Worm (Caenorhabditis elegans): ENCODE results near the gene dve-1.

- TF ChIP-seq tab-1 (GFP tag; IDR thresholded peaks at IDR 0.05): no peak
- no peak for TF ChIP-seq T22C8.4 (GFP tag; IDR thresholded peaks at IDR 0.05)
- TF ChIP-seq ztf-29 (GFP tag; IDR thresholded peaks at IDR 0.05): no peak
- no peak for TF ChIP-seq klf-2 (GFP tag; conservative IDR thresholded peaks at IDR 0.05)
- no peak for TF ChIP-seq flt-1 (GFP tag; IDR thresholded peaks at IDR 0.05)
- no peak for TF ChIP-seq ref-1 (GFP tag; conservative IDR thresholded peaks at IDR 0.05)
- no peak for TF ChIP-seq ztf-23 (GFP tag; IDR thresholded peaks at IDR 0.05)
- TF ChIP-seq cog-1 (tag; optimal IDR thresholded peaks at IDR 0.05): no peak
Measured at ce11 chrX:460351-460750, 26.7 kb upstream of the dve-1 start, which contains the start of gene aagr-4.

All from whole organism, midembryonic.